Fruit fly (Drosophila melanogaster) whole organism, wandering third instar larva: Measurements from ENCODE around the gene CG6168.

ENCODE experiments used
- Abd-B ChIP-seq: fragments of >200 bp; optimal IDR thresholded peaks from 2 replicates; lab custom pipeline; 2017; ENCODE audit warnings: missing biosample characterization, missing genetic modification characterization
- Dfd ChIP-seq: fragments of >200 bp; optimal IDR thresholded peaks from 2 replicates; lab custom pipeline; 2017; ENCODE audit warnings: missing biosample characterization, missing genetic modification characterization
- GATAd ChIP-seq: sonication (Bioruptor generic); optimal IDR thresholded peaks from 2 replicates; lab custom pipeline; 2016; ENCODE audit warnings: missing biosample characterization, missing genetic modification characterization
- HLH106 ChIP-seq: fragments of 200-800 bp; optimal IDR thresholded peaks from 3 replicates; lab custom pipeline; 2019; ENCODE audit warnings: missing biosample characterization, mild to moderate bottlenecking, missing genetic modification characterization, moderate library complexity
- Jra ChIP-seq: sonication (Bioruptor generic); optimal IDR thresholded peaks from 2 replicates; lab custom pipeline; 2016; ENCODE audit warnings: missing biosample characterization, missing genetic modification characterization
- Myc ChIP-seq: fragments of >200 bp; optimal IDR thresholded peaks from 2 replicates; lab custom pipeline; 2017
- Vsx2 ChIP-seq: fragments of 200-300, 225-300 bp; sonication (Bioruptor generic); optimal IDR thresholded peaks from 2 replicates; lab custom pipeline; 2018; ENCODE audit warnings: missing biosample characterization, missing genetic modification characterization; ENCODE audit not compliant: partially characterized antibody
- br ChIP-seq: fragments of 200-800 bp; sonication (Bioruptor generic); optimal IDR thresholded peaks from 2 replicates; lab custom pipeline; 2016; ENCODE audit warnings: missing biosample characterization, missing genetic modification characterization
- brk ChIP-seq: fragments of 200-800 bp; sonication (Bioruptor generic); optimal IDR thresholded peaks from 2 replicates; lab custom pipeline; 2016; ENCODE audit warnings: missing biosample characterization, mild to moderate bottlenecking, missing genetic modification characterization
- fru ChIP-seq: fragments of 200-800 bp; sonication (Bioruptor generic); optimal IDR thresholded peaks from 3 replicates; lab custom pipeline; 2016; ENCODE audit warnings: missing biosample characterization, mild to moderate bottlenecking, missing genetic modification characterization
- jim ChIP-seq: fragments of 175-275, 200-325 bp; sonication (Bioruptor generic); optimal IDR thresholded peaks from 2 replicates; lab custom pipeline; 2016; ENCODE audit warnings: missing biosample characterization, mild to moderate bottlenecking, missing genetic modification characterization
- tai ChIP-seq: sonication (Bioruptor generic); optimal IDR thresholded peaks from 2 replicates; lab custom pipeline; 2016; ENCODE audit warnings: missing biosample characterization, missing genetic modification characterization
- usp ChIP-seq: fragments of >200 bp; optimal IDR thresholded peaks from 2 replicates; lab custom pipeline; 2017; ENCODE audit warnings: missing biosample characterization, missing genetic modification characterization
- woc ChIP-seq: sonication (Bioruptor generic); optimal IDR thresholded peaks from 2 replicates; lab custom pipeline; 2016; ENCODE audit warnings: missing biosample characterization, mild to moderate bottlenecking, missing genetic modification characterization

dm6 chr3L:11311447-11311846, 10.1 kb downstream of the CG6168 start, which contains the start of gene CG7573:
- TF ChIP-seq tai (GFP tag; lab: Kevin White, UChicago) (no peak), jim (GFP tag; lab: Kevin White, UChicago) (no peak), Abd-B (no peak), br (GFP tag; lab: Kevin White, UChicago) (no peak), Dfd (no peak), GATAd (GFP tag; lab: Kevin White, UChicago) (no peak), HLH106 (tag; lab: Kevin White, UChicago) (no peak), usp (GFP tag; lab: Kevin White, UChicago) (no peak), Jra (GFP tag; lab: Kevin White, UChicago) (no peak), woc (no peak), fru (no peak), brk (GFP tag; lab: Kevin White, UChicago) (no peak), Vsx2 (GFP tag; lab: Kevin White, UChicago) (no peak), Myc (no peak)
